Worm (Caenorhabditis elegans): Measurements from ENCODE around the gene sul-3.

Gene sul-3

ce11 chrX:7834117-7834516 lies at the start of gene sul-3:
Gene sul-3 (minus strand): TSS chrX:7834217.
- TF ChIP-seq mab-5 (tag; optimal IDR thresholded peaks at IDR 0.05): no peak
- no peak for TF ChIP-seq ztf-11 (tag; optimal IDR thresholded peaks at IDR 0.05)
- no peak for TF ChIP-seq nhr-12 (tag; optimal IDR thresholded peaks at IDR 0.05)
- no peak for TF ChIP-seq nhr-28 (tag; optimal IDR thresholded peaks at IDR 0.05)
- TF ChIP-seq drap-1 (GFP tag; optimal IDR thresholded peaks at IDR 0.05): no peak
- no peak for TF ChIP-seq nhr-237 (tag; optimal IDR thresholded peaks at IDR 0.05)

- TF ChIP-seq lin-13 (tag; optimal IDR thresholded peaks at IDR 0.05) (no peak), nhr-2 (tag; optimal IDR thresholded peaks at IDR 0.05) (no peak), lsy-2 (tag; optimal IDR thresholded peaks at IDR 0.05) (no peak), ceh-39 (tag; optimal IDR thresholded peaks at IDR 0.05) (no peak), nhr-28 (tag; optimal IDR thresholded peaks at IDR 0.05) (no peak)
These were observed 47.3 kb upstream of the sul-3 start for ce11 chrX:7881307-7881706.

- peak; percentile 54 for TF ChIP-seq elt-1 (tag; optimal IDR thresholded peaks at IDR 0.05; ENCODE audit: borderline replicate concordance, insufficient read depth)
- no peak for TF ChIP-seq flh-1 (GFP tag; optimal IDR thresholded peaks at IDR 0.05)
- no peak for TF ChIP-seq sem-2 (GFP tag; optimal IDR thresholded peaks at IDR 0.05)
- TF ChIP-seq ham-2 (GFP tag; optimal IDR thresholded peaks at IDR 0.05): no peak
- TF ChIP-seq lsy-2 (tag; optimal IDR thresholded peaks at IDR 0.05): no peak
- TF ChIP-seq nhr-237 (tag; optimal IDR thresholded peaks at IDR 0.05): no peak
- no peak for TF ChIP-seq elt-3 (tag; optimal IDR thresholded peaks at IDR 0.05)
- TF ChIP-seq mab-5 (tag; optimal IDR thresholded peaks at IDR 0.05): no peak
- no peak for TF ChIP-seq ceh-83 (GFP tag; optimal IDR thresholded peaks at IDR 0.05)
These were observed 46.8 kb upstream of the sul-3 start, which contains the start of gene C39D10.8 for ce11 chrX:7880848-7881247. Gene C39D10.8 (minus strand): TSS chrX:7880948.

ce11 chrX:7875854-7876253 lies 41.8 kb upstream of the sul-3 start, which contains the start of gene cca-1:
Gene cca-1 (minus strand): TSS chrX:7875954.
- TF ChIP-seq ztf-11 (tag; optimal IDR thresholded peaks at IDR 0.05): no peak
- no peak for TF ChIP-seq mls-2 (tag; optimal IDR thresholded peaks at IDR 0.05)
- TF ChIP-seq nhr-237 (tag; optimal IDR thresholded peaks at IDR 0.05): no peak
- TF ChIP-seq nhr-28 (tag; optimal IDR thresholded peaks at IDR 0.05): no peak

ce11 chrX:7873350-7873749 lies 39.3 kb upstream of the sul-3 start:
- TF ChIP-seq cnd-1 (tag; optimal IDR thresholded peaks at IDR 0.05) (no peak), elt-3 (tag; optimal IDR thresholded peaks at IDR 0.05) (no peak), ceh-83 (GFP tag; optimal IDR thresholded peaks at IDR 0.05) (no peak)

ce11 chrX:7867307-7867706 lies 33.3 kb upstream of the sul-3 start:
- TF ChIP-seq cnd-1 (tag; optimal IDR thresholded peaks at IDR 0.05): no peak
- no peak for TF ChIP-seq M03D4.4 (tag; optimal IDR thresholded peaks at IDR 0.05)
- no peak for TF ChIP-seq ceh-83 (GFP tag; optimal IDR thresholded peaks at IDR 0.05)
- TF ChIP-seq unc-62 (GFP tag; optimal IDR thresholded peaks at IDR 0.05): no peak
- TF ChIP-seq nhr-28 (tag; optimal IDR thresholded peaks at IDR 0.05): no peak
- TF ChIP-seq zip-8 (tag; optimal IDR thresholded peaks at IDR 0.05): no peak
- no peak for TF ChIP-seq bed-3 (GFP tag; optimal IDR thresholded peaks at IDR 0.05)
- TF ChIP-seq snpc-4 (tag; optimal IDR thresholded peaks at IDR 0.05): no peak
- no peak for TF ChIP-seq pha-4 (tag; optimal IDR thresholded peaks at IDR 0.05)
- no peak for TF ChIP-seq lin-13 (tag; optimal IDR thresholded peaks at IDR 0.05)
- no peak for TF ChIP-seq nhr-2 (tag; optimal IDR thresholded peaks at IDR 0.05)
- TF ChIP-seq lin-32 (GFP tag; optimal IDR thresholded peaks at IDR 0.05): no peak

ce11 chrX:7866493-7866892 lies 32.5 kb upstream of the sul-3 start:
- TF ChIP-seq cnd-1 (tag; optimal IDR thresholded peaks at IDR 0.05): no peak
- TF ChIP-seq ham-2 (GFP tag; optimal IDR thresholded peaks at IDR 0.05): no peak
- peak; percentile 82 for TF ChIP-seq hlh-1 (tag; optimal IDR thresholded peaks at IDR 0.05)
- TF ChIP-seq nhr-2 (tag; optimal IDR thresholded peaks at IDR 0.05): no peak
- TF ChIP-seq unc-120 (tag; optimal IDR thresholded peaks at IDR 0.05; ENCODE audit: poor library complexity, severe bottlenecking): peak; percentile 7

- TF ChIP-seq blmp-1 (tag; optimal IDR thresholded peaks at IDR 0.05): no peak
- no peak for TF ChIP-seq ztf-11 (tag; optimal IDR thresholded peaks at IDR 0.05)
- no peak for TF ChIP-seq zip-8 (tag; optimal IDR thresholded peaks at IDR 0.05)
- no peak for TF ChIP-seq flh-1 (GFP tag; optimal IDR thresholded peaks at IDR 0.05)
- TF ChIP-seq ceh-83 (GFP tag; optimal IDR thresholded peaks at IDR 0.05): no peak
- TF ChIP-seq cnd-1 (tag; optimal IDR thresholded peaks at IDR 0.05): no peak
- no peak for TF ChIP-seq lsy-2 (tag; optimal IDR thresholded peaks at IDR 0.05)
- no peak for TF ChIP-seq mab-5 (tag; optimal IDR thresholded peaks at IDR 0.05)
- TF ChIP-seq elt-3 (tag; optimal IDR thresholded peaks at IDR 0.05): no peak
- TF ChIP-seq nhr-76 (tag; optimal IDR thresholded peaks at IDR 0.05): no peak
- no peak for TF ChIP-seq sem-2 (GFP tag; optimal IDR thresholded peaks at IDR 0.05)
- no peak for TF ChIP-seq ceh-39 (tag; optimal IDR thresholded peaks at IDR 0.05)
- TF ChIP-seq sptf-1 (tag; optimal IDR thresholded peaks at IDR 0.05): no peak
These were observed 13.4 kb upstream of the sul-3 start, which contains the start of gene C54D2.6 for ce11 chrX:7847413-7847812. Gene C54D2.6 (minus strand): TSS chrX:7847513.

All from whole organism, mixed stage, embryonic.